Worm (Caenorhabditis elegans) whole organism, young adult: ENCODE measurements around the gene drap-1.

ENCODE experiments used
- Y53F4B.3 ChIP-seq: fragments of 200-800 bp; sonication (Bioruptor generic); IDR thresholded peaks from 2 replicates; pipeline ENCODE4 v1.3.6; 2022; ENCODE audit warnings: missing genetic modification reagents, missing genetic modification characterization, missing compliant biosample characterization
- ceh-79 ChIP-seq: sonication (generic microtip); optimal IDR thresholded peaks from 2 replicates; lab custom pipeline; 2017; ENCODE audit warnings: mild to moderate bottlenecking, missing genetic modification characterization, missing compliant biosample characterization
- dpl-1 ChIP-seq: fragments of 150-350 bp; optimal IDR thresholded peaks from 2 replicates; lab custom pipeline; 2014; ENCODE audit warnings: missing biosample characterization, missing genetic modification reagents, missing genetic modification characterization
- him-1 ChIP-seq: sonication (generic microtip); optimal IDR thresholded peaks from 2 replicates; lab custom pipeline; 2016; ENCODE audit warnings: missing genotype, missing genetic modification reagents, missing genetic modification characterization, missing compliant biosample characterization
- hrde-1 ChIP-seq: sonication (generic microtip); optimal IDR thresholded peaks from 2 replicates; lab custom pipeline; 2016; ENCODE audit warnings: missing genetic modification characterization, mild to moderate bottlenecking, missing compliant biosample characterization, moderate library complexity, missing genotype, missing genetic modification reagents, borderline replicate concordance
- madf-3 ChIP-seq: fragments of 200-800 bp; sonication (Bioruptor generic); IDR thresholded peaks from 2 replicates; pipeline ENCODE4 v1.3.6; 2022; ENCODE audit warnings: missing genetic modification reagents, missing genetic modification characterization, missing compliant biosample characterization
- nfya-2 ChIP-seq: fragments of 200-800 bp; sonication (Bioruptor generic); IDR thresholded peaks from 2 replicates; pipeline ENCODE4 v1.3.6; 2022; ENCODE audit warnings: missing genetic modification reagents, missing genetic modification characterization, missing compliant biosample characterization
- pha-4 ChIP-seq: fragments of 150-350 bp; sonication (generic microtip); optimal IDR thresholded peaks from 2 replicates; lab custom pipeline; 2014; ENCODE audit warnings: missing biosample characterization, missing genetic modification reagents, missing genetic modification characterization
- repo-1 ChIP-seq: sonication (generic microtip); optimal IDR thresholded peaks from 2 replicates; lab custom pipeline; 2017; ENCODE audit warnings: mild to moderate bottlenecking, missing genetic modification characterization, missing compliant biosample characterization
- snpc-1.3 ChIP-seq: sonication (generic microtip); optimal IDR thresholded peaks from 2 replicates; lab custom pipeline; 2017; ENCODE audit warnings: missing genetic modification characterization, mild to moderate bottlenecking, missing compliant biosample characterization, antibody characterized with exemption, moderate library complexity, missing genotype, missing genetic modification reagents; ENCODE audit not compliant: insufficient read depth
- unc-130 ChIP-seq: sonication (generic microtip); optimal IDR thresholded peaks from 2 replicates; lab custom pipeline; 2016; ENCODE audit warnings: missing genetic modification reagents, missing genetic modification characterization, missing compliant biosample characterization
- xnd-1 ChIP-seq: sonication (generic microtip); optimal IDR thresholded peaks from 2 replicates; lab custom pipeline; 2016; ENCODE audit warnings: missing genotype, missing genetic modification reagents, missing genetic modification characterization, missing compliant biosample characterization
- ztf-3 ChIP-seq: fragments of 200-800 bp; sonication (Bioruptor generic); optimal IDR thresholded peaks from 2 replicates; lab custom pipeline; 2018; ENCODE audit warnings: mild to moderate bottlenecking, missing genetic modification characterization, missing compliant biosample characterization

DNA sequence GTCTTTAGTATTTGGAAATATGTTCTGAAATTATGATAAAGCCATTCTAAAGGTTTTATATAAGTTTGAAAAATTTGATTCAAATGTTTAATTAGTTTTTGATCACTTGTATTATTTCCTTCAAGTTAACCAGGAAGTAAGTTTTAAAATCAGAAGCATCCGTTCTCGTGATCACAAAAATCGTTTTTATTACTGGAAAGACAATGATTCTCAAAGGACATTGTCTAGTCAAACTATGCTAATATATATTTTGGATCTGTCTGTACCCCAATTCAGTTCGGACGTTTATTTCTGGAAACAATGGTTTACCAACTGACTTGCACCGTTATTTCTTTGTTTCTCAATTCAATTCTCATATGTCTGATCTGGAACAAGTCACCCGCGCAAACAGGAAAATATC lies 13.5 kb upstream of the drap-1 start, which contains the start of gene str-188:
- TF ChIP-seq repo-1 (tag; lab: Kevin White, UChicago) (no peak), nfya-2 (GFP tag; lab: Robert Waterston, UW) (no peak), ztf-3 (GFP tag; lab: Kevin White, UChicago) (no peak), pha-4 (no peak), madf-3 (no peak), snpc-1.3 (tag; lab: Kevin White, UChicago) (no peak), Y53F4B.3 (no peak), dpl-1 (GFP tag; lab: Kevin White, UChicago) (no peak), xnd-1 (tag; lab: Kevin White, UChicago) (no peak), ceh-79 (tag; lab: Kevin White, UChicago) (no peak), him-1 (tag; lab: Kevin White, UChicago) (no peak), hrde-1 (tag; lab: Kevin White, UChicago) (no peak), unc-130 (GFP tag; lab: Kevin White, UChicago) (no peak)
